Worm (Caenorhabditis elegans) whole organism, L4 larva: ENCODE measurements around the gene cfap-20.

Experiments used
- F49E8.2 ChIP-seq: sonication (generic microtip); optimal IDR thresholded peaks from 2 replicates; lab custom pipeline; 2016; ENCODE audit warnings: missing compliant biosample characterization, mild to moderate bottlenecking, missing genetic modification characterization, borderline replicate concordance
- R02D3.7 ChIP-seq: fragments of 150-350 bp; sonication (generic microtip); optimal IDR thresholded peaks from 3 replicates; lab custom pipeline; 2014; ENCODE audit warnings: missing biosample characterization, missing genetic modification characterization
- ama-1 ChIP-seq: fragments of 150-350 bp; optimal IDR thresholded peaks from 2 replicates; lab custom pipeline; 2014; ENCODE audit warnings: inconsistent platforms, mixed read lengths
- dve-1 ChIP-seq: sonication (generic microtip); optimal IDR thresholded peaks from 2 replicates; lab custom pipeline; 2017; ENCODE audit warnings: antibody characterized with exemption, mild to moderate bottlenecking, missing genetic modification characterization, missing compliant biosample characterization; ENCODE audit not compliant: insufficient read depth
- fos-1 ChIP-seq: fragments of 150-350 bp; optimal IDR thresholded peaks from 2 replicates; lab custom pipeline; 2014; ENCODE audit warnings: missing biosample characterization, missing genetic modification characterization
- hif-1 ChIP-seq, 2 experiments: sonication (generic microtip); optimal IDR thresholded peaks; 2 replicates each; lab custom pipeline; 2016 to 2017; ENCODE audit warnings: missing compliant biosample characterization in 2 of 2, missing genetic modification characterization in 2 of 2, missing genetic modification reagents in 2 of 2, missing genotype in 2 of 2, mild to moderate bottlenecking in 1 of 2
- pqm-1 ChIP-seq: sonication (generic microtip); optimal IDR thresholded peaks from 2 replicates; lab custom pipeline; 2017; ENCODE audit warnings: missing biosample characterization, missing genetic modification characterization
- zip-2 ChIP-seq: fragments of 150-350 bp; optimal IDR thresholded peaks from 2 replicates; lab custom pipeline; 2014; ENCODE audit warnings: missing biosample characterization, missing genetic modification characterization

DNA sequence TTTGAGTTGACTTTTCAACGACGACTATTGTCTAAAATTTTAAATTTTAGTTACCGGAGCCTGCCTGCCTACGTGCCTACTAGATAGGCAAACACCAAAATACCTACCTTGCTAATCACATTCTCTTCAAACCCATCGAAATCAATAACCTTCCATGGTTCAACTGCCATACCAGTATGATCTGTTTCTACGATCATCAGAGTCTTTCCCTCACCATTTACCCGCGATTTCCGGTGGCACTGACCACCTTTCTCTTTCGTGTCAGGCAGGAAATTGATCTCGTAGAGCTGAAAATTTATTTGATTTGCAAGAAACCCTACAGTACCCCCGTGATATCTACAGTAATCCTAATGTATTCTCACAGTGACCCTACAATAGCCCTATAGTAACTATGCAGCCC is 52.3 kb downstream of the cfap-20 start:
- TF ChIP-seq pqm-1 (no peak), fos-1 (no peak), F49E8.2 (tag; lab: Kevin White, UChicago) (no peak), zip-2 (tag; lab: Kevin White, UChicago) (no peak), hif-1 (tag; optimal IDR thresholded peaks at IDR 0.05; lab: Kevin White, UChicago) (no peak), dve-1 (no peak), ama-1 (lab: Kevin White, UChicago) (no peak), R02D3.7 (no peak)
